Worm (Caenorhabditis elegans) whole organism, L1 larva: ENCODE results near the gene C30G12.6.

Source experiments
- C04F5.9 ChIP-seq: sonication (generic microtip); optimal IDR thresholded peaks from 2 replicates; lab custom pipeline; 2016; ENCODE audit warnings: missing genetic modification characterization, missing compliant biosample characterization
- C16A3.4 ChIP-seq: fragments of 150-350 bp; optimal IDR thresholded peaks from 2 replicates; lab custom pipeline; 2014; ENCODE audit warnings: missing biosample characterization, missing genetic modification characterization
- C34B4.2 ChIP-seq: sonication (generic microtip); optimal IDR thresholded peaks from 2 replicates; lab custom pipeline; 2017; ENCODE audit warnings: mild to moderate bottlenecking, missing genetic modification characterization, missing compliant biosample characterization
- Y116A8C.19 ChIP-seq: sonication (generic microtip); optimal IDR thresholded peaks from 2 replicates; lab custom pipeline; 2016; ENCODE audit warnings: missing compliant biosample characterization, missing genetic modification characterization, borderline replicate concordance
- alr-1 ChIP-seq: fragments of 200-800 bp; sonication (Bioruptor generic); optimal IDR thresholded peaks from 2 replicates; lab custom pipeline; 2018; ENCODE audit warnings: borderline replicate concordance, mild to moderate bottlenecking, missing genetic modification characterization, missing compliant biosample characterization
- ama-1 ChIP-seq: fragments of 150-350 bp; optimal IDR thresholded peaks from 2 replicates; lab custom pipeline; 2014
- blmp-1 ChIP-seq: fragments of 150-350 bp; optimal IDR thresholded peaks from 2 replicates; lab custom pipeline; 2014; ENCODE audit warnings: missing biosample characterization, missing genetic modification characterization
- ces-1 ChIP-seq: fragments of 150-350 bp; optimal IDR thresholded peaks from 2 replicates; lab custom pipeline; 2014; ENCODE audit warnings: missing biosample characterization, missing genetic modification reagents, missing genetic modification characterization
- efl-3 ChIP-seq: fragments of 200-800 bp; sonication (Bioruptor generic); optimal IDR thresholded peaks from 2 replicates; lab custom pipeline; 2018; ENCODE audit warnings: mild to moderate bottlenecking, missing genetic modification characterization, missing compliant biosample characterization
- egl-27 ChIP-seq, 2 experiments: fragments of 150-350 bp in 1 of 2; sonication (generic microtip); optimal IDR thresholded peaks; 3 replicates each; lab custom pipeline; 2017 to 2018; ENCODE audit warnings: missing biosample characterization in 2 of 2, missing genetic modification characterization in 2 of 2, missing genetic modification reagents in 2 of 2
- elt-2 ChIP-seq: sonication (generic microtip); optimal IDR thresholded peaks from 2 replicates; lab custom pipeline; 2016; ENCODE audit warnings: missing genetic modification characterization, mild to moderate bottlenecking, inconsistent platforms, missing compliant biosample characterization, missing genetic modification reagents
- elt-3 ChIP-seq, 6 experiments: fragments of 150-350 bp in 1 of 6; sonication (generic microtip); optimal IDR thresholded peaks; 2 replicates each; lab custom pipeline; 2017 to 2018; ENCODE audit warnings: missing biosample characterization in 6 of 6, missing genetic modification characterization in 6 of 6, inconsistent platforms in 1 of 6
- fkh-4 ChIP-seq: sonication (generic microtip); optimal IDR thresholded peaks from 2 replicates; lab custom pipeline; 2016; ENCODE audit warnings: missing compliant biosample characterization, missing genetic modification characterization, borderline replicate concordance
- fkh-8 ChIP-seq: sonication (generic microtip); optimal IDR thresholded peaks from 2 replicates; lab custom pipeline; 2016; ENCODE audit warnings: mild to moderate bottlenecking, missing genetic modification characterization, missing compliant biosample characterization
- fos-1 ChIP-seq: fragments of 150-350 bp; optimal IDR thresholded peaks from 2 replicates; lab custom pipeline; 2014; ENCODE audit warnings: missing biosample characterization, missing genetic modification characterization
- grh-1 ChIP-seq: fragments of 200-800 bp; sonication (Bioruptor generic); IDR thresholded peaks from 2 replicates; pipeline ENCODE4 v1.3.6; 2022; ENCODE audit warnings: missing genetic modification reagents, missing genetic modification characterization, missing compliant biosample characterization
- hlh-4 ChIP-seq: sonication (generic microtip); optimal IDR thresholded peaks from 2 replicates; lab custom pipeline; 2016; ENCODE audit warnings: mild to moderate bottlenecking, missing genetic modification characterization, missing compliant biosample characterization
- jun-1 ChIP-seq: fragments of 150-350 bp; optimal IDR thresholded peaks from 2 replicates; lab custom pipeline; 2014; ENCODE audit warnings: missing biosample characterization, missing genetic modification reagents, missing genetic modification characterization
- lin-13 ChIP-seq: fragments of 150-350 bp; optimal IDR thresholded peaks from 2 replicates; lab custom pipeline; 2014; ENCODE audit warnings: missing biosample characterization, missing genetic modification reagents, missing genetic modification characterization
- lin-14 ChIP-seq: fragments of 200-800 bp; sonication (Bioruptor generic); optimal IDR thresholded peaks from 2 replicates; lab custom pipeline; 2018; ENCODE audit warnings: mild to moderate bottlenecking, missing genetic modification characterization, moderate library complexity, missing compliant biosample characterization
- lin-35 ChIP-seq, 2 experiments: fragments of 150-350 bp; optimal IDR thresholded peaks; 2 replicates each; lab custom pipeline; 2014; ENCODE audit warnings: missing biosample characterization in 2 of 2, missing genetic modification characterization in 2 of 2, missing genetic modification reagents in 2 of 2
- lin-39 ChIP-seq: fragments of 150-350 bp; optimal IDR thresholded peaks from 2 replicates; lab custom pipeline; 2014; ENCODE audit warnings: missing biosample characterization, missing genetic modification reagents, missing genetic modification characterization
- mdl-1 ChIP-seq, 2 experiments: fragments of 150-350 bp; optimal IDR thresholded peaks; 2 replicates each; lab custom pipeline; 2014 to 2017; ENCODE audit warnings: missing biosample characterization in 2 of 2, missing genetic modification characterization in 2 of 2, inconsistent platforms in 1 of 2
- mep-1 ChIP-seq: fragments of 150-350 bp; optimal IDR thresholded peaks from 2 replicates; lab custom pipeline; 2014; ENCODE audit warnings: missing biosample characterization, missing genetic modification characterization
- nhr-11 ChIP-seq: fragments of 150-350 bp; optimal IDR thresholded peaks from 2 replicates; lab custom pipeline; 2014; ENCODE audit warnings: missing biosample characterization, missing genetic modification characterization
- nhr-12 ChIP-seq: sonication (generic microtip); optimal IDR thresholded peaks from 2 replicates; lab custom pipeline; 2017; ENCODE audit warnings: missing biosample characterization, missing genetic modification characterization
- nhr-20 ChIP-seq: sonication (generic microtip); optimal IDR thresholded peaks from 2 replicates; lab custom pipeline; 2016; ENCODE audit warnings: mild to moderate bottlenecking, missing genetic modification characterization, missing compliant biosample characterization
- nhr-237 ChIP-seq: fragments of 150-350 bp; optimal IDR thresholded peaks from 2 replicates; lab custom pipeline; 2014; ENCODE audit warnings: missing biosample characterization, missing genetic modification characterization
- nhr-47 ChIP-seq: sonication (generic microtip); optimal IDR thresholded peaks from 2 replicates; lab custom pipeline; 2016; ENCODE audit warnings: mild to moderate bottlenecking, missing genetic modification characterization, moderate library complexity, missing compliant biosample characterization
- nhr-71 ChIP-seq: sonication (generic microtip); optimal IDR thresholded peaks from 2 replicates; lab custom pipeline; 2016; ENCODE audit warnings: mild to moderate bottlenecking, missing genetic modification characterization, moderate library complexity, missing compliant biosample characterization
- nhr-76 ChIP-seq: sonication (generic microtip); optimal IDR thresholded peaks from 2 replicates; lab custom pipeline; 2017; ENCODE audit warnings: missing biosample characterization, missing genetic modification characterization
- nhr-85 ChIP-seq: sonication (generic microtip); peaks from one replicate; lab custom pipeline; 2016; ENCODE audit warnings: missing genetic modification characterization, inconsistent platforms, missing compliant biosample characterization
- nhr-90 ChIP-seq: sonication (generic microtip); optimal IDR thresholded peaks from 2 replicates; lab custom pipeline; 2016; ENCODE audit warnings: mild to moderate bottlenecking, missing genetic modification characterization, missing compliant biosample characterization; ENCODE audit not compliant: poor library complexity
- pag-3 ChIP-seq: sonication (generic microtip); optimal IDR thresholded peaks from 2 replicates; lab custom pipeline; 2017; ENCODE audit warnings: missing genetic modification characterization, mild to moderate bottlenecking, missing compliant biosample characterization, antibody characterized with exemption, borderline replicate concordance; ENCODE audit not compliant: insufficient read depth
- pqm-1 ChIP-seq: sonication (generic microtip); optimal IDR thresholded peaks from 3 replicates; lab custom pipeline; 2017; ENCODE audit warnings: missing biosample characterization, missing genetic modification characterization
- skn-1 ChIP-seq: fragments of 150-350 bp; optimal IDR thresholded peaks from 2 replicates; lab custom pipeline; 2014; ENCODE audit warnings: missing biosample characterization, missing genetic modification characterization
- sox-4 ChIP-seq: sonication (generic microtip); optimal IDR thresholded peaks from 2 replicates; lab custom pipeline; 2016; ENCODE audit warnings: missing genetic modification characterization, missing compliant biosample characterization
- sup-37 ChIP-seq: fragments of 200-800 bp; sonication (Bioruptor generic); optimal IDR thresholded peaks from 2 replicates; lab custom pipeline; 2018; ENCODE audit warnings: mild to moderate bottlenecking, missing genetic modification characterization, missing compliant biosample characterization
- swsn-7 ChIP-seq: sonication (generic microtip); optimal IDR thresholded peaks from 2 replicates; lab custom pipeline; 2016; ENCODE audit warnings: missing genetic modification characterization, missing compliant biosample characterization
- unc-86 ChIP-seq: sonication (generic microtip); optimal IDR thresholded peaks from 2 replicates; lab custom pipeline; 2016; ENCODE audit warnings: missing genetic modification characterization, missing compliant biosample characterization
- ztf-11 ChIP-seq, 2 experiments: sonication (generic microtip); optimal IDR thresholded peaks; 2 replicates each; lab custom pipeline; 2016 to 2017; ENCODE audit warnings: missing genetic modification characterization in 2 of 2, missing biosample characterization in 1 of 2, missing compliant biosample characterization in 1 of 2
- ztf-4 ChIP-seq: fragments of 150-350 bp; optimal IDR thresholded peaks from 2 replicates; lab custom pipeline; 2014; ENCODE audit warnings: missing biosample characterization, missing genetic modification characterization

C30G12.6 gene

DNA sequence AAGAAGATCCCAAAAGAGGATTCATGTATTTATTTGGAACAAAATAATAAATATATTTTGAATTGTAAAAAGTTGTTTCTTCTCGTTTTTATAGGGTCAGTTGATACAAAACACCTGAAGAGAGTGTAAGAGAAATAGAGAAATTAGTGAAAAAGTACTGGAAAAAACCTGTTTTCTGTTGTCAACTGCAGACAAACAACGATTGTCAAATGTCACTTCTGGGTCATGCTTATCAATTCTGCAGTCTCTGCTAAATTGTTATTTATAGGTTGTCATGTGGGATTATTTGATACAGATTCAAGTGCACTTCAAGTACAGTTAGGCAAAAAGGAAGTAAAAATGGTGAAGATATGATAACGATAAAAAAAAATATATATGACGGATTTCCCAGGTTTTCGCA, 23.3 kb downstream of the C30G12.6 start (continued):
- no peak for TF ChIP-seq alr-1 (tag; lab: Kevin White, UChicago)
- TF ChIP-seq mep-1 (tag; lab: Kevin White, UChicago): no peak
- peak in 2 of 6 experiments; percentile 80 to 81 for TF ChIP-seq elt-3 (tag; optimal IDR thresholded peaks at IDR 0.05; lab: Kevin White, UChicago)
- no peak for TF ChIP-seq ama-1
- TF ChIP-seq lin-39: no peak
- TF ChIP-seq sox-4 (tag; lab: Kevin White, UChicago): no peak
- peak; percentile 71 for TF ChIP-seq grh-1 (GFP tag; lab: Robert Waterston, UW)
- TF ChIP-seq nhr-12 (tag; lab: Kevin White, UChicago): no peak
- no peak for TF ChIP-seq nhr-11 (tag; lab: Kevin White, UChicago)
- TF ChIP-seq hlh-4 (tag; lab: Kevin White, UChicago): no peak
- TF ChIP-seq ztf-11 (tag; optimal IDR thresholded peaks at IDR 0.05; lab: Kevin White, UChicago): no peak
- no peak for TF ChIP-seq sup-37 (GFP tag; lab: Kevin White, UChicago)
- no peak for TF ChIP-seq Y116A8C.19 (tag; lab: Kevin White, UChicago)
- peak; percentile 6 for TF ChIP-seq nhr-90 (tag; lab: Kevin White, UChicago)
- no peak for TF ChIP-seq nhr-47 (tag; lab: Kevin White, UChicago)
- no peak for TF ChIP-seq fkh-8 (tag; lab: Kevin White, UChicago)
- peak; percentile 57 for TF ChIP-seq lin-14 (GFP tag; lab: Kevin White, UChicago)
- no peak for TF ChIP-seq pag-3 (tag; lab: Kevin White, UChicago)
- TF ChIP-seq C34B4.2 (tag; lab: Kevin White, UChicago): no peak
- TF ChIP-seq unc-86 (tag; lab: Kevin White, UChicago): no peak
- TF ChIP-seq C04F5.9 (tag; lab: Kevin White, UChicago): no peak
- peak; percentile 28 for TF ChIP-seq blmp-1 (tag; lab: Kevin White, UChicago)
- TF ChIP-seq mdl-1 (tag; optimal IDR thresholded peaks at IDR 0.05; lab: Kevin White, UChicago): no peak
- no peak for TF ChIP-seq nhr-76 (tag; lab: Kevin White, UChicago)
- no peak for TF ChIP-seq pqm-1 (tag; lab: Kevin White, UChicago)
- TF ChIP-seq ztf-4 (tag; lab: Kevin White, UChicago): no peak
- TF ChIP-seq lin-13: no peak
- TF ChIP-seq jun-1 (tag; lab: Kevin White, UChicago): no peak
- TF ChIP-seq lin-35 (GFP tag; optimal IDR thresholded peaks at IDR 0.05; lab: Kevin White, UChicago): peak in 1 of 2 experiments; percentile 51
- TF ChIP-seq egl-27 (tag; optimal IDR thresholded peaks at IDR 0.05; lab: Kevin White, UChicago): no peak
- TF ChIP-seq efl-3 (GFP tag; lab: Kevin White, UChicago): no peak
- TF ChIP-seq nhr-85: peak; percentile 96
- no peak for TF ChIP-seq fkh-4 (tag; lab: Kevin White, UChicago)
- no peak for TF ChIP-seq nhr-237 (tag; lab: Kevin White, UChicago)
- TF ChIP-seq skn-1 (tag; lab: Kevin White, UChicago): no peak
- TF ChIP-seq fos-1: no peak
- no peak for TF ChIP-seq ces-1

DNA sequence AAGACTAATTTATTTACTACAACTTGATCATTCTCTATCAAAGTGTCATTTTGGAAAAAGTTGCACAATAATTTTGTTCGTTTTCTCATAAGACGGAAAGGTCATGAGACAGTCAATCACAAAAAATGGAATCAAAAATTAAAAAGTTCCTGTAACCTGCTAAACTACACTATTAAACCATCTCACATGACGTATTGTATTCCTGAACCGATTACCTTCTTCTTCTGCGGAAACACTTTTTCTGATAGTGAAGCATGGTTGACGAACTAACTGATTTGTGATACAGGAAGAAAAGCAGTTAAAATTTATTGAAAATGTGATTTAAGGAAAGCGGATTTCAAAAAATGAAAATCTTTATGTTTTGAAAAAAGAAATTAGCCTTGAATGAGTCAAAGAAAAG, 26.0 kb downstream of the C30G12.6 start:
- TF ChIP-seq C16A3.4 (tag; lab: Kevin White, UChicago) (no peak), C04F5.9 (tag; lab: Kevin White, UChicago) (no peak), nhr-71 (tag; lab: Kevin White, UChicago) (no peak), swsn-7 (tag; lab: Kevin White, UChicago) (no peak), fkh-4 (tag; lab: Kevin White, UChicago) (no peak), fos-1 (no peak), nhr-20 (peak; percentile 17), elt-2 (tag; lab: Kevin White, UChicago) (peak; percentile 43), ztf-11 (tag; optimal IDR thresholded peaks at IDR 0.05; lab: Kevin White, UChicago) (no peak)
- TF ChIP-seq, all 84 proteins: peak for 2
